Fruit fly (Drosophila melanogaster) whole organism, wandering third instar larva: ENCODE measurements around the gene CG8630.

Experiments used
- Abd-B ChIP-seq: fragments of >200 bp; optimal IDR thresholded peaks from 2 replicates; lab custom pipeline; 2017; ENCODE audit warnings: missing biosample characterization, missing genetic modification characterization
- CG32264 ChIP-seq: fragments of 200-800 bp; sonication (Bioruptor generic); optimal IDR thresholded peaks from 2 replicates; lab custom pipeline; 2016; ENCODE audit warnings: missing biosample characterization, missing genetic modification characterization
- CG9705 ChIP-seq: fragments of 200-800 bp; sonication (Bioruptor generic); optimal IDR thresholded peaks from 2 replicates; lab custom pipeline; 2018; ENCODE audit warnings: missing biosample characterization, mild to moderate bottlenecking, missing genetic modification characterization
- CrebA ChIP-seq: fragments of 200-800 bp; sonication (Bioruptor generic); optimal IDR thresholded peaks from 2 replicates; lab custom pipeline; 2016; ENCODE audit warnings: missing biosample characterization, mild to moderate bottlenecking, missing genetic modification characterization, borderline replicate concordance
- Dfd ChIP-seq: fragments of >200 bp; optimal IDR thresholded peaks from 2 replicates; lab custom pipeline; 2017; ENCODE audit warnings: missing biosample characterization, missing genetic modification characterization
- Dif ChIP-seq: fragments of 200-275, 200-300 bp; sonication (Bioruptor generic); optimal IDR thresholded peaks from 2 replicates; lab custom pipeline; 2018; ENCODE audit warnings: missing biosample characterization, missing genetic modification characterization; ENCODE audit not compliant: partially characterized antibody
- GATAd ChIP-seq: sonication (Bioruptor generic); optimal IDR thresholded peaks from 2 replicates; lab custom pipeline; 2016; ENCODE audit warnings: missing biosample characterization, missing genetic modification characterization
- HLH106 ChIP-seq: fragments of 200-800 bp; optimal IDR thresholded peaks from 3 replicates; lab custom pipeline; 2019; ENCODE audit warnings: missing biosample characterization, mild to moderate bottlenecking, missing genetic modification characterization, moderate library complexity
- Hnf4 ChIP-seq: fragments of 200-800 bp; sonication (Bioruptor generic); optimal IDR thresholded peaks from 2 replicates; lab custom pipeline; 2016; ENCODE audit warnings: missing biosample characterization, mild to moderate bottlenecking, missing genetic modification characterization
- Hr78 ChIP-seq: fragments of >200 bp; optimal IDR thresholded peaks from 2 replicates; lab custom pipeline; 2017; ENCODE audit warnings: missing biosample characterization, missing genetic modification characterization
- Hr83 ChIP-seq: fragments of 200-300 bp; sonication (Bioruptor generic); optimal IDR thresholded peaks from 2 replicates; lab custom pipeline; 2016; ENCODE audit warnings: missing biosample characterization, mild to moderate bottlenecking, missing genetic modification characterization, moderate library complexity; ENCODE audit not compliant: poor library complexity, severe bottlenecking
- Jra ChIP-seq: sonication (Bioruptor generic); optimal IDR thresholded peaks from 2 replicates; lab custom pipeline; 2016; ENCODE audit warnings: missing biosample characterization, missing genetic modification characterization
- Mio ChIP-seq: sonication (Bioruptor generic); optimal IDR thresholded peaks from 2 replicates; lab custom pipeline; 2016; ENCODE audit warnings: missing biosample characterization, missing genetic modification characterization
- Myc ChIP-seq: fragments of >200 bp; optimal IDR thresholded peaks from 2 replicates; lab custom pipeline; 2017
- OdsH ChIP-seq: fragments of 200-800 bp; sonication (Bioruptor generic); optimal IDR thresholded peaks from 2 replicates; lab custom pipeline; 2016; ENCODE audit warnings: missing biosample characterization, mild to moderate bottlenecking, missing genetic modification characterization
- Rel ChIP-seq, 2 experiments: fragments of 200-800 bp; sonication (Bioruptor generic) in 1 of 2; optimal IDR thresholded peaks; 2 replicates in 1 of 2; 3 replicates in 1 of 2; lab custom pipeline; 2016 to 2019; ENCODE audit warnings: mild to moderate bottlenecking in 2 of 2, missing biosample characterization in 2 of 2, missing genetic modification characterization in 2 of 2, moderate library complexity in 1 of 2
- Vsx2 ChIP-seq: fragments of 200-300, 225-300 bp; sonication (Bioruptor generic); optimal IDR thresholded peaks from 2 replicates; lab custom pipeline; 2018; ENCODE audit warnings: missing biosample characterization, missing genetic modification characterization; ENCODE audit not compliant: partially characterized antibody
- br ChIP-seq: fragments of 200-800 bp; sonication (Bioruptor generic); optimal IDR thresholded peaks from 2 replicates; lab custom pipeline; 2016; ENCODE audit warnings: missing biosample characterization, missing genetic modification characterization
- brk ChIP-seq: fragments of 200-800 bp; sonication (Bioruptor generic); optimal IDR thresholded peaks from 2 replicates; lab custom pipeline; 2016; ENCODE audit warnings: missing biosample characterization, mild to moderate bottlenecking, missing genetic modification characterization
- dmrt93B ChIP-seq: fragments of 200-800 bp; sonication (Bioruptor generic); optimal IDR thresholded peaks from 2 replicates; lab custom pipeline; 2018; ENCODE audit warnings: missing biosample characterization, mild to moderate bottlenecking, missing genetic modification characterization
- dsf ChIP-seq: sonication (Bioruptor generic); optimal IDR thresholded peaks from 2 replicates; lab custom pipeline; 2016; ENCODE audit warnings: missing biosample characterization, missing genetic modification characterization, borderline replicate concordance
- foxo ChIP-seq, 2 experiments: fragments of 200-800 bp; sonication (Bioruptor generic); optimal IDR thresholded peaks; 2 replicates in 1 of 2; 3 replicates in 1 of 2; lab custom pipeline; 2016 to 2017; ENCODE audit warnings: missing biosample characterization in 2 of 2, missing genetic modification characterization in 2 of 2
- fru ChIP-seq: fragments of 200-800 bp; sonication (Bioruptor generic); optimal IDR thresholded peaks from 3 replicates; lab custom pipeline; 2016; ENCODE audit warnings: missing biosample characterization, mild to moderate bottlenecking, missing genetic modification characterization
- h ChIP-seq: fragments of 200-800 bp; sonication (Bioruptor generic); optimal IDR thresholded peaks from 3 replicates; lab custom pipeline; 2016; ENCODE audit warnings: missing biosample characterization, mild to moderate bottlenecking, missing genetic modification characterization
- jim ChIP-seq: fragments of 175-275, 200-325 bp; sonication (Bioruptor generic); optimal IDR thresholded peaks from 2 replicates; lab custom pipeline; 2016; ENCODE audit warnings: missing biosample characterization, mild to moderate bottlenecking, missing genetic modification characterization
- lola ChIP-seq: fragments of >200 bp; optimal IDR thresholded peaks from 2 replicates; lab custom pipeline; 2017; ENCODE audit warnings: missing biosample characterization, missing genetic modification characterization
- psq ChIP-seq: fragments of 200-800 bp; sonication (Bioruptor generic); optimal IDR thresholded peaks from 3 replicates; lab custom pipeline; 2017; ENCODE audit warnings: missing biosample characterization, mild to moderate bottlenecking, missing genetic modification characterization, moderate library complexity
- rgr ChIP-seq: fragments of 200-800 bp; sonication (Bioruptor generic); optimal IDR thresholded peaks from 3 replicates; lab custom pipeline; 2016; ENCODE audit warnings: missing biosample characterization, mild to moderate bottlenecking, missing genetic modification characterization
- sage ChIP-seq: fragments of 200-800 bp; sonication (Bioruptor generic); optimal IDR thresholded peaks from 2 replicates; lab custom pipeline; 2016; ENCODE audit warnings: missing biosample characterization, mild to moderate bottlenecking, missing genetic modification characterization
- sv ChIP-seq: fragments of 200-800 bp; sonication (Bioruptor generic); optimal IDR thresholded peaks from 3 replicates; lab custom pipeline; 2016; ENCODE audit warnings: missing biosample characterization, missing genetic modification characterization
- tai ChIP-seq: sonication (Bioruptor generic); optimal IDR thresholded peaks from 2 replicates; lab custom pipeline; 2016; ENCODE audit warnings: missing biosample characterization, missing genetic modification characterization
- woc ChIP-seq: sonication (Bioruptor generic); optimal IDR thresholded peaks from 2 replicates; lab custom pipeline; 2016; ENCODE audit warnings: missing biosample characterization, mild to moderate bottlenecking, missing genetic modification characterization

CG8630 gene

dm6 chr3R:13285110-13285509 lies 5.6 kb downstream of the CG8630 start:
- no peak for TF ChIP-seq CrebA (GFP tag; lab: Kevin White, UChicago)
- TF ChIP-seq GATAd (GFP tag; lab: Kevin White, UChicago), result no peak
- no peak for TF ChIP-seq Rel (GFP tag; optimal IDR thresholded peaks at IDR 0.05; lab: Kevin White, UChicago)
- TF ChIP-seq Rel (tag; optimal IDR thresholded peaks at IDR 0.05; lab: Kevin White, UChicago), result no peak
- TF ChIP-seq sv (GFP tag; lab: Kevin White, UChicago), result no peak
- TF ChIP-seq Dfd (GFP tag; lab: Kevin White, UChicago), result peak; percentile 97
- no peak for TF ChIP-seq Jra (GFP tag; lab: Kevin White, UChicago)

- TF ChIP-seq br (GFP tag; lab: Kevin White, UChicago), result no peak
- no peak for TF ChIP-seq sage
- no peak for TF ChIP-seq CG9705 (GFP tag; lab: Kevin White, UChicago)
- no peak for TF ChIP-seq CG32264 (GFP tag; lab: Kevin White, UChicago)
- no peak for TF ChIP-seq Dif (GFP tag; lab: Kevin White, UChicago)
- no peak for TF ChIP-seq tai (GFP tag; lab: Kevin White, UChicago)
- TF ChIP-seq Dfd (GFP tag; lab: Kevin White, UChicago), result no peak
- TF ChIP-seq lola (GFP tag; lab: Kevin White, UChicago), result no peak
Measured at dm6 chr3R:13286118-13286579, 6.6 kb downstream of the CG8630 start, which contains the start of gene CG15888. Gene CG15888, minus strand, starts transcription at chr3R:13286529.

DNA sequence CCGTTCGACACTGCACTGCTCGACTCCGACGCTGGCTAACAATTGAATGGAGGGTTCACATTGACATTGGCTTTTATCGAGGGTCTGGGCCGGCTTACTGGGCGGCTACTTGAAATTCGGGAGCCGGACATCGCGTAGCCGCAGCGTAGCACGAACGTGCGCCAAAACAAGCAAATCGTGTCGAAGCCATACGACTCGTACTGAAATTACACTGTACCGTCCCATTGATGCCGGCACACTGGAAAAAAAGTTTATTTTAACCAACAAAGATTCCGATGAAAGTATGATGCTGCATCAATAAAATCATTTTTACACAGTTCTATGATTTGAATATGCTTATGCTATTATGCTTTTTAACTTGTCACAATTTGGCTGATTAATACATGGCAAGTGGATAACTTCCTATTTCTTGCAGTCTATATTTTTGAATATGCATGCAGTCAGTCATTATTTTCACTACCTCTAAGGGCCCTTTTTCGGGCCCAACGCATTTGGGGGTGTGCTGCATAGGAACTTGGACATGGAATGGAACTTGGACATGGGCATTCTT lies 9.3 kb downstream of the CG8630 start, which contains the start of gene apn:
TSS of gene apn (minus strand) at position 51 of the 550 bp plus-strand sequence.
- TF ChIP-seq CrebA (GFP tag; lab: Kevin White, UChicago), result no peak
- no peak for TF ChIP-seq fru
- no peak for TF ChIP-seq sv (GFP tag; lab: Kevin White, UChicago)
- TF ChIP-seq HLH106 (tag; lab: Kevin White, UChicago), result no peak
- TF ChIP-seq brk (GFP tag; lab: Kevin White, UChicago), result no peak
- TF ChIP-seq rgr (GFP tag; lab: Kevin White, UChicago), result no peak
- no peak for TF ChIP-seq dmrt93B
- no peak for TF ChIP-seq tai (GFP tag; lab: Kevin White, UChicago)
- TF ChIP-seq h, result no peak
- TF ChIP-seq lola (GFP tag; lab: Kevin White, UChicago), result no peak
- TF ChIP-seq foxo (GFP tag; optimal IDR thresholded peaks at IDR 0.05; lab: Kevin White, UChicago), result no peak

DNA sequence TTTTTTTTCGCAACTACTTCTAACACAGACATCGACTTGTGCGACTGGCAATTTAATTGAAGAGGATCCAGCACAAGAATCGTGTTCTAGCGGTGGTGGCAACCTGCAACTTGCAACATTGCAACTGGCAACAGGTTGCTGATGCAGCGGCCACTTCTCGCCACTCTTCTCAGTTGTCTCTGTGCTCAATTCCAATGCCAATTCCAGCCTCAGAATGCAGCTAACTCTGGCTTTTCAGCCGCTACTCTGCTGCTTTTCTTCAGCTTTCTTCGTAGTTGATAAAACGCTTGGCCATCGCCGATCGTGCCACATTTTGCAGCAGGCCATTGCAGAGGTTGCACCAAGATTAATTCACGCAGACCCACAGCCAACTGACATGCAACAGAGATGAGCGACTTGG lies 10.8 kb downstream of the CG8630 start, which contains the start of gene Osi22:
TSS of gene Osi22 (plus strand) at position 301 of the 400 bp plus-strand sequence.
- no peak for TF ChIP-seq Myc
- TF ChIP-seq Rel (GFP tag; optimal IDR thresholded peaks at IDR 0.05; lab: Kevin White, UChicago), result no peak
- no peak for TF ChIP-seq Rel (tag; optimal IDR thresholded peaks at IDR 0.05; lab: Kevin White, UChicago)
- TF ChIP-seq CrebA (GFP tag; lab: Kevin White, UChicago), result no peak
- TF ChIP-seq dsf (GFP tag; lab: Kevin White, UChicago), result no peak
- no peak for TF ChIP-seq dmrt93B
- TF ChIP-seq Abd-B, result no peak
- no peak for TF ChIP-seq sv (GFP tag; lab: Kevin White, UChicago)
- TF ChIP-seq brk (GFP tag; lab: Kevin White, UChicago), result no peak
- no peak for TF ChIP-seq OdsH (GFP tag; lab: Kevin White, UChicago)
- TF ChIP-seq fru, result no peak
- no peak for TF ChIP-seq jim (GFP tag; lab: Kevin White, UChicago)
- TF ChIP-seq lola (GFP tag; lab: Kevin White, UChicago), result no peak
- TF ChIP-seq woc (GFP tag; lab: Kevin White, UChicago), result no peak
- TF ChIP-seq Hr78 (GFP tag; lab: Kevin White, UChicago), result no peak
- no peak for TF ChIP-seq psq
- no peak for TF ChIP-seq GATAd (GFP tag; lab: Kevin White, UChicago)
- TF ChIP-seq, all 38 proteins: peak for 0

- TF ChIP-seq Hnf4 (GFP tag; lab: Kevin White, UChicago) (no peak), sage (no peak), Mio (GFP tag; lab: Kevin White, UChicago) (no peak), psq (no peak), Hr83 (no peak), Dif (GFP tag; lab: Kevin White, UChicago) (no peak), Vsx2 (GFP tag; lab: Kevin White, UChicago) (no peak)
Measured at dm6 chr3R:13293148-13293756, 13.7 kb downstream of the CG8630 start, which contains the start of gene wntD. Gene wntD, minus strand, starts transcription at chr3R:13293198.
